Worm (Caenorhabditis elegans) whole organism, L4 larva: ENCODE results near the gene lido-17.

ENCODE experiments used
- F44E2.7 ChIP-seq: fragments of 200-800 bp; sonication (Bioruptor generic); IDR thresholded peaks from 2 replicates; pipeline ENCODE4 v2.1.2; 2022; ENCODE audit warnings: missing genetic modification characterization, missing compliant biosample characterization
- Y48G9A.11 ChIP-seq: fragments of 200-800 bp; sonication (Bioruptor generic); IDR thresholded peaks from 2 replicates; pipeline ENCODE4 v1.3.6; 2022; ENCODE audit warnings: missing genetic modification reagents, missing genetic modification characterization, missing compliant biosample characterization
- ceh-20 ChIP-seq: fragments of 200-800 bp; sonication (Bioruptor generic); IDR thresholded peaks from 2 replicates; pipeline ENCODE4 v1.3.6; 2022; ENCODE audit warnings: missing genetic modification reagents, missing genetic modification characterization, missing compliant biosample characterization
- cey-2 ChIP-seq: sonication (generic microtip); optimal IDR thresholded peaks from 3 replicates; lab custom pipeline; 2017; ENCODE audit warnings: missing genetic modification characterization, mild to moderate bottlenecking, missing compliant biosample characterization, antibody characterized with exemption, borderline replicate concordance; ENCODE audit not compliant: insufficient read depth
- daf-12 ChIP-seq: fragments of 150-350 bp; optimal IDR thresholded peaks from 2 replicates; lab custom pipeline; 2014; ENCODE audit warnings: missing biosample characterization, missing genetic modification reagents, missing genetic modification characterization
- dmd-6 ChIP-seq: fragments of 200-800 bp; sonication (Bioruptor generic); IDR thresholded peaks from 2 replicates; pipeline ENCODE4 v1.3.6; 2022; ENCODE audit warnings: missing genetic modification reagents, missing genetic modification characterization, missing compliant biosample characterization
- dpl-1 ChIP-seq: fragments of 150-350 bp; optimal IDR thresholded peaks from 2 replicates; lab custom pipeline; 2014; ENCODE audit warnings: missing biosample characterization, missing genetic modification reagents, missing genetic modification characterization
- duxl-1 ChIP-seq: sonication (generic microtip); optimal IDR thresholded peaks from 2 replicates; lab custom pipeline; 2016; ENCODE audit warnings: mild to moderate bottlenecking, missing genetic modification characterization, moderate library complexity, missing compliant biosample characterization; ENCODE audit not compliant: poor library complexity
- egl-43 ChIP-seq: fragments of 200-800 bp; sonication (Bioruptor generic); IDR thresholded peaks from 2 replicates; pipeline ENCODE4 v1.3.6; 2022; ENCODE audit warnings: missing genetic modification reagents, missing genetic modification characterization, missing compliant biosample characterization
- fos-1 ChIP-seq: fragments of 150-350 bp; optimal IDR thresholded peaks from 2 replicates; lab custom pipeline; 2014; ENCODE audit warnings: missing biosample characterization, missing genetic modification characterization
- hlh-11 ChIP-seq: fragments of 200-800 bp; sonication (Bioruptor generic); optimal IDR thresholded peaks from 2 replicates; lab custom pipeline; 2018; ENCODE audit warnings: mild to moderate bottlenecking, missing genetic modification characterization, missing compliant biosample characterization
- hlh-30 ChIP-seq: sonication (generic microtip); optimal IDR thresholded peaks from 2 replicates; lab custom pipeline; 2017; ENCODE audit warnings: antibody characterized with exemption, mild to moderate bottlenecking, missing genetic modification characterization, missing compliant biosample characterization; ENCODE audit not compliant: insufficient read depth
- jun-1 ChIP-seq: fragments of 150-350 bp; optimal IDR thresholded peaks from 2 replicates; lab custom pipeline; 2014; ENCODE audit warnings: missing biosample characterization, missing genetic modification reagents, missing genetic modification characterization
- lin-29 ChIP-seq: fragments of 200-800 bp; sonication (Bioruptor generic); IDR thresholded peaks from 2 replicates; pipeline ENCODE4 v1.3.6; 2022; ENCODE audit warnings: missing genetic modification reagents, missing genetic modification characterization, missing compliant biosample characterization
- lsy-2 ChIP-seq, 2 experiments: fragments of 150-350 bp in 1 of 2; sonication (generic microtip) in 1 of 2; optimal IDR thresholded peaks; 2 replicates each; lab custom pipeline; 2014 to 2017; ENCODE audit warnings: missing biosample characterization in 2 of 2, missing genetic modification characterization in 2 of 2
- madf-5 ChIP-seq, 2 experiments: fragments of 200-800 bp; sonication (Bioruptor generic); IDR thresholded peaks; 2 replicates each; pipeline ENCODE4 v1.3.6; 2022; ENCODE audit warnings: missing compliant biosample characterization in 2 of 2, missing genetic modification characterization in 2 of 2
- mdl-1 ChIP-seq, 2 experiments: fragments of 150-350 bp in 1 of 2; sonication (generic microtip) in 1 of 2; optimal IDR thresholded peaks; 2 replicates each; lab custom pipeline; 2014 to 2017; ENCODE audit warnings: missing biosample characterization in 2 of 2, missing genetic modification characterization in 2 of 2
- mdt-29 ChIP-seq: fragments of 200-800 bp; sonication (Bioruptor generic); IDR thresholded peaks from 2 replicates; pipeline ENCODE4 v1.3.6; 2022; ENCODE audit warnings: missing genetic modification reagents, missing genetic modification characterization, missing compliant biosample characterization
- mxl-3 ChIP-seq: fragments of 200-800 bp; sonication (Bioruptor generic); optimal IDR thresholded peaks from 2 replicates; lab custom pipeline; 2018; ENCODE audit warnings: mild to moderate bottlenecking, missing genetic modification characterization, missing compliant biosample characterization
- nhr-25 ChIP-seq: sonication (generic microtip); optimal IDR thresholded peaks from 2 replicates; lab custom pipeline; 2017; ENCODE audit warnings: missing genetic modification characterization, mild to moderate bottlenecking, missing compliant biosample characterization, antibody characterized with exemption, moderate library complexity, borderline replicate concordance; ENCODE audit not compliant: insufficient read depth
- nhr-28 ChIP-seq: fragments of 150-350 bp; optimal IDR thresholded peaks from 2 replicates; lab custom pipeline; 2014; ENCODE audit warnings: missing biosample characterization, missing genetic modification characterization
- rbr-2 ChIP-seq: sonication (generic microtip); optimal IDR thresholded peaks from 2 replicates; lab custom pipeline; 2016; ENCODE audit warnings: missing genotype, missing genetic modification characterization, missing compliant biosample characterization
- saeg-2 ChIP-seq: fragments of 200-800 bp; sonication (Bioruptor generic); IDR thresholded peaks from 2 replicates; pipeline ENCODE4 v1.3.6; 2022; ENCODE audit warnings: missing genetic modification reagents, missing genetic modification characterization, missing compliant biosample characterization
- unc-62 ChIP-seq, 3 experiments: fragments of 150-350 bp in 1 of 3; sonication (generic microtip); optimal IDR thresholded peaks in 2 of 3; peaks in 1 of 3; 1 replicate in 1 of 3; 2 replicates in 2 of 3; lab custom pipeline; 2014 to 2017; ENCODE audit warnings: missing biosample characterization in 3 of 3, missing genetic modification characterization in 3 of 3, missing genetic modification reagents in 3 of 3, missing genotype in 1 of 3
- vab-7 ChIP-seq: fragments of 200-800 bp; sonication (Bioruptor generic); IDR thresholded peaks from 2 replicates; pipeline ENCODE4 v1.3.6; 2022; ENCODE audit warnings: missing genetic modification reagents, missing genetic modification characterization, missing compliant biosample characterization
- ztf-11 ChIP-seq: fragments of 150-350 bp; optimal IDR thresholded peaks from 2 replicates; lab custom pipeline; 2014; ENCODE audit warnings: missing biosample characterization, missing genetic modification characterization

lido-17 gene

ce11 chrII:9343955-9344354 is 48.7 kb downstream of the lido-17 start:
- TF ChIP-seq lsy-2 (tag; optimal IDR thresholded peaks at IDR 0.05; lab: Kevin White, UChicago) = no peak
- TF ChIP-seq unc-62 (GFP tag; optimal IDR thresholded peaks at IDR 0.05 in 1 of 2; lab: Kevin White, UChicago) = no peak
- TF ChIP-seq unc-62 (tag; optimal IDR thresholded peaks at IDR 0.05; lab: Kevin White, UChicago) = no peak
- TF ChIP-seq dmd-6 = peak; percentile 10; the same call in 1 of the 2 replicates
- peak in 1 of 2 experiments; percentile 79 for TF ChIP-seq mdl-1 (tag; optimal IDR thresholded peaks at IDR 0.05; lab: Kevin White, UChicago)
- TF ChIP-seq daf-12 = no peak
- TF ChIP-seq hlh-30 (tag; lab: Kevin White, UChicago) = peak; percentile 83
- peak; percentile 53 for TF ChIP-seq hlh-11 (tag; lab: Kevin White, UChicago)
- no peak for TF ChIP-seq duxl-1
- peak; percentile 82 for TF ChIP-seq nhr-28 (tag; lab: Kevin White, UChicago)
- TF ChIP-seq fos-1 = no peak
- TF ChIP-seq nhr-25 (tag; lab: Kevin White, UChicago) = peak; percentile 1
- TF ChIP-seq mxl-3 (GFP tag; lab: Kevin White, UChicago) = peak; percentile 83

- TF ChIP-seq egl-43 (GFP tag; lab: Robert Waterston, UW) (no peak), dpl-1 (no peak), ceh-20 (GFP tag; lab: Robert Waterston, UW) (no peak), hlh-11 (tag; lab: Kevin White, UChicago) (no peak), jun-1 (tag; lab: Kevin White, UChicago) (no peak), ztf-11 (no peak), Y48G9A.11 (GFP tag; lab: Robert Waterston, UW) (no peak), lin-29 (GFP tag; lab: Robert Waterston, UW) (no peak), vab-7 (GFP tag; lab: Robert Waterston, UW) (no peak), F44E2.7 (GFP tag; lab: Robert Waterston, UW) (no peak), lsy-2 (tag; optimal IDR thresholded peaks at IDR 0.05; lab: Kevin White, UChicago) (no peak), cey-2 (no peak), rbr-2 (tag; lab: Kevin White, UChicago) (no peak), saeg-2 (GFP tag; lab: Robert Waterston, UW) (no peak), madf-5 (GFP tag; IDR thresholded peaks at IDR 0.05; lab: Robert Waterston, UW) (no peak)
These were observed 53.8 kb downstream of the lido-17 start, which contains the start of gene ttll-12 for ce11 chrII:9338859-9339258. Gene ttll-12 (plus strand): TSS chrII:9338997.

- TF ChIP-seq mxl-3 (GFP tag; lab: Kevin White, UChicago) (peak; percentile 12), cey-2 (no peak), saeg-2 (GFP tag; lab: Robert Waterston, UW) (no peak), mdt-29 (GFP tag; lab: Robert Waterston, UW) (peak; percentile 59; the same call in 1 of the 2 replicates), egl-43 (GFP tag; lab: Robert Waterston, UW) (no peak)
These were observed 56.0 kb downstream of the lido-17 start for ce11 chrII:9336651-9337050.
